Fruit fly (Drosophila melanogaster) whole organism, embryonic: Measurements from ENCODE around the gene heix.
A peak's percentile ranks its signal among the peaks of the same experiment; 100 is the strongest.

Source experiments
- Blimp-1 ChIP-seq: fragments of 200-800 bp; sonication (Bioruptor generic); optimal IDR thresholded peaks from 3 replicates; lab custom pipeline; 2018; ENCODE audit warnings: missing biosample characterization, missing genetic modification characterization, mild to moderate bottlenecking, moderate library complexity, missing genetic modification reagents
- CG15601 ChIP-seq: fragments of 200-800 bp; sonication (Bioruptor generic); optimal IDR thresholded peaks from 3 replicates; lab custom pipeline; 2019; ENCODE audit warnings: missing biosample characterization, mild to moderate bottlenecking, missing genetic modification characterization, moderate library complexity
- CG1603 ChIP-seq: fragments of 200-800 bp; sonication (Bioruptor generic); optimal IDR thresholded peaks from 2 replicates; lab custom pipeline; 2019; ENCODE audit warnings: missing biosample characterization, mild to moderate bottlenecking, missing genetic modification characterization, moderate library complexity
- CG1647 ChIP-seq: fragments of 200-800 bp; sonication (Bioruptor generic); optimal IDR thresholded peaks from 3 replicates; lab custom pipeline; 2016; ENCODE audit warnings: missing biosample characterization, missing genetic modification characterization
- CG17186 ChIP-seq: fragments of 200-800 bp; sonication (Bioruptor generic); optimal IDR thresholded peaks from 3 replicates; lab custom pipeline; 2017; ENCODE audit warnings: missing biosample characterization, missing genetic modification reagents, missing genetic modification characterization
- CG17912 ChIP-seq: fragments of 200-800 bp; sonication (Bioruptor generic); optimal IDR thresholded peaks from 2 replicates; lab custom pipeline; 2018; ENCODE audit warnings: missing biosample characterization, mild to moderate bottlenecking, missing genetic modification characterization
- CG18619 ChIP-seq: fragments of 200-800 bp; sonication (Bioruptor generic); optimal IDR thresholded peaks from 3 replicates; lab custom pipeline; 2017; ENCODE audit warnings: missing biosample characterization, mild to moderate bottlenecking, missing genetic modification characterization
- CG2199 ChIP-seq: fragments of 200-800 bp; sonication (Bioruptor generic); IDR thresholded peaks from 3 replicates; pipeline ENCODE4 v1.3.6; 2022; ENCODE audit warnings: missing biosample characterization, missing genetic modification characterization
- CG3163 ChIP-seq: fragments of 200-800 bp; sonication (Bioruptor generic); optimal IDR thresholded peaks from 3 replicates; lab custom pipeline; 2016; ENCODE audit warnings: missing biosample characterization, missing genetic modification characterization
- CG7271 ChIP-seq: fragments of 200-800 bp; sonication (Bioruptor generic); optimal IDR thresholded peaks from 2 replicates; lab custom pipeline; 2018; ENCODE audit warnings: missing biosample characterization, mild to moderate bottlenecking, missing genetic modification characterization, moderate library complexity
- CG7928 ChIP-seq: fragments of 200-800 bp; sonication (Bioruptor generic); optimal IDR thresholded peaks from 2 replicates; lab custom pipeline; 2017; ENCODE audit warnings: missing biosample characterization, mild to moderate bottlenecking, missing genetic modification characterization
- CG7963 ChIP-seq: fragments of 200-800 bp; sonication (Bioruptor generic); IDR thresholded peaks from 3 replicates; pipeline ENCODE4 v1.3.6; 2022; ENCODE audit warnings: missing biosample characterization, missing genetic modification characterization; ENCODE audit not compliant: partially characterized antibody
- CG9797 ChIP-seq: fragments of 200-800 bp; sonication (Bioruptor generic); optimal IDR thresholded peaks from 3 replicates; lab custom pipeline; 2018; ENCODE audit warnings: missing biosample characterization, mild to moderate bottlenecking, missing genetic modification characterization
- CG9817 ChIP-seq: fragments of 200-800 bp; sonication (Bioruptor generic); optimal IDR thresholded peaks from 2 replicates; lab custom pipeline; 2018; ENCODE audit warnings: missing biosample characterization, mild to moderate bottlenecking, missing genetic modification characterization, moderate library complexity
- Camta ChIP-seq: fragments of 200-800 bp; sonication (Bioruptor generic); optimal IDR thresholded peaks from 2 replicates; lab custom pipeline; 2016; ENCODE audit warnings: missing biosample characterization, missing genetic modification characterization
- Dad ChIP-seq: fragments of 200-800 bp; sonication (Bioruptor generic); optimal IDR thresholded peaks from 3 replicates; lab custom pipeline; 2016; ENCODE audit warnings: missing biosample characterization, missing genetic modification characterization
- Dbx ChIP-seq: fragments of 200-800 bp; sonication (Bioruptor generic); IDR thresholded peaks from 3 replicates; pipeline ENCODE4 v1.3.6; 2022; ENCODE audit warnings: missing biosample characterization, missing genetic modification characterization
- Drgx ChIP-seq: fragments of 200-800 bp; sonication (Bioruptor generic); IDR thresholded peaks from 2 replicates; pipeline ENCODE4 v1.3.6; 2022; ENCODE audit warnings: missing biosample characterization, missing genetic modification characterization
- Elba2 ChIP-seq: fragments of 200-800 bp; sonication (Bioruptor generic); optimal IDR thresholded peaks from 3 replicates; lab custom pipeline; 2016; ENCODE audit warnings: missing biosample characterization, missing genetic modification characterization
- HLH54F ChIP-seq: fragments of 200-800 bp; sonication (Bioruptor generic); optimal IDR thresholded peaks from 3 replicates; lab custom pipeline; 2016; ENCODE audit warnings: missing biosample characterization, missing genetic modification characterization
- Hr78 ChIP-seq, 2 experiments: fragments of 200-800 bp in 1 of 2; fragments of >200 bp in 1 of 2; sonication (Bioruptor generic) in 1 of 2; optimal IDR thresholded peaks; 2 replicates each; lab custom pipeline; 2017 to 2019; ENCODE audit warnings: missing biosample characterization in 2 of 2, missing genetic modification characterization in 2 of 2, mild to moderate bottlenecking in 1 of 2, moderate library complexity in 1 of 2
- Kr ChIP-seq: fragments of 200-800 bp; sonication (Bioruptor generic); optimal IDR thresholded peaks from 2 replicates; lab custom pipeline; 2017; ENCODE audit warnings: missing biosample characterization, mild to moderate bottlenecking, missing genetic modification characterization
- Lpt ChIP-seq: fragments of >200 bp; optimal IDR thresholded peaks from 2 replicates; lab custom pipeline; 2018; ENCODE audit warnings: missing biosample characterization, missing genetic modification characterization
- MESR4 ChIP-seq: fragments of 200-800 bp; sonication (Bioruptor generic); optimal IDR thresholded peaks from 2 replicates; lab custom pipeline; 2018; ENCODE audit warnings: missing biosample characterization, mild to moderate bottlenecking, missing genetic modification characterization, moderate library complexity
- NK7.1 ChIP-seq: fragments of 200-800 bp; sonication (Bioruptor generic); optimal IDR thresholded peaks from 3 replicates; lab custom pipeline; 2016; ENCODE audit warnings: missing biosample characterization, missing genetic modification characterization
- Nf-YC ChIP-seq: fragments of 200-800 bp; optimal IDR thresholded peaks from 3 replicates; lab custom pipeline; 2019; ENCODE audit warnings: missing biosample characterization, mild to moderate bottlenecking, missing genetic modification characterization, moderate library complexity
- Pdp1 ChIP-seq, 2 experiments: fragments of 200-800 bp; sonication (Bioruptor generic); optimal IDR thresholded peaks; 3 replicates each; lab custom pipeline; 2016; ENCODE audit warnings: missing biosample characterization in 2 of 2, missing genetic modification characterization in 2 of 2, mild to moderate bottlenecking in 1 of 2, moderate library complexity in 1 of 2
- Stat92E ChIP-seq, 3 experiments: fragments of >200 bp in 2 of 3; fragments of 200-800 bp in 1 of 3; sonication (Bioruptor generic) in 1 of 3; optimal IDR thresholded peaks; 2 replicates each; lab custom pipeline; 2017 to 2019; ENCODE audit warnings: missing biosample characterization in 3 of 3, missing genetic modification characterization in 3 of 3, mild to moderate bottlenecking in 1 of 3, moderate library complexity in 1 of 3
- Trl ChIP-seq, 3 experiments: fragments of >200 bp in 2 of 3; fragments of 200-800 bp in 1 of 3; sonication (Bioruptor generic) in 1 of 3; optimal IDR thresholded peaks; 2 replicates in 1 of 3; 3 replicates in 2 of 3; lab custom pipeline; 2016 to 2017; ENCODE audit warnings: missing biosample characterization in 1 of 3, missing genetic modification characterization in 1 of 3
- al ChIP-seq: fragments of 200-800 bp; sonication (Bioruptor generic); IDR thresholded peaks from 2 replicates; pipeline ENCODE4 v1.3.6; 2022; ENCODE audit warnings: missing biosample characterization, missing genetic modification characterization
- ato ChIP-seq: fragments of 200-800 bp; sonication (Bioruptor generic); IDR thresholded peaks from 2 replicates; pipeline ENCODE4 v1.3.6; 2022; ENCODE audit warnings: missing biosample characterization, missing genetic modification characterization; ENCODE audit not compliant: partially characterized antibody
- bab2 ChIP-seq: fragments of 200-800 bp; sonication (Bioruptor generic); optimal IDR thresholded peaks from 2 replicates; lab custom pipeline; 2016; ENCODE audit warnings: missing biosample characterization, missing genetic modification characterization
- br ChIP-seq: fragments of >200 bp; optimal IDR thresholded peaks from 2 replicates; lab custom pipeline; 2017
- cg ChIP-seq: fragments of 200-800 bp; sonication (Bioruptor generic); optimal IDR thresholded peaks from 3 replicates; lab custom pipeline; 2019; ENCODE audit warnings: missing biosample characterization, mild to moderate bottlenecking, missing genetic modification characterization, moderate library complexity
- dpn ChIP-seq, 2 experiments: fragments of 200-800 bp; sonication (Bioruptor generic); optimal IDR thresholded peaks; 3 replicates each; lab custom pipeline; 2016; ENCODE audit warnings: missing biosample characterization in 2 of 2, missing genetic modification characterization in 2 of 2
- dysf ChIP-seq: fragments of 200-800 bp; sonication (Bioruptor generic); IDR thresholded peaks from 3 replicates; pipeline ENCODE4 v1.3.6; 2022; ENCODE audit warnings: missing biosample characterization, missing genetic modification characterization
- en ChIP-seq: fragments of 200-800 bp; sonication (Bioruptor generic); optimal IDR thresholded peaks from 2 replicates; lab custom pipeline; 2016; ENCODE audit warnings: missing biosample characterization, missing genetic modification characterization
- exex ChIP-seq: fragments of 200-800 bp; sonication (Bioruptor generic); optimal IDR thresholded peaks from 4 replicates; lab custom pipeline; 2018; ENCODE audit warnings: missing biosample characterization, mild to moderate bottlenecking, missing genetic modification characterization, moderate library complexity
- fd102C ChIP-seq: fragments of 200-800 bp; sonication (Bioruptor generic); optimal IDR thresholded peaks from 2 replicates; lab custom pipeline; 2018; ENCODE audit warnings: missing biosample characterization, mild to moderate bottlenecking, missing genetic modification characterization, moderate library complexity
- grau ChIP-seq: fragments of 200-800 bp; optimal IDR thresholded peaks from 3 replicates; lab custom pipeline; 2019; ENCODE audit warnings: missing biosample characterization, mild to moderate bottlenecking, missing genetic modification characterization, moderate library complexity
- lbe ChIP-seq: fragments of 200-800 bp; sonication (Bioruptor generic); optimal IDR thresholded peaks from 2 replicates; lab custom pipeline; 2016; ENCODE audit warnings: missing biosample characterization, mild to moderate bottlenecking, missing genetic modification characterization
- nom ChIP-seq: fragments of 200-800 bp; sonication (Bioruptor generic); optimal IDR thresholded peaks from 2 replicates; lab custom pipeline; 2017; ENCODE audit warnings: missing biosample characterization, missing genetic modification characterization, mild to moderate bottlenecking, moderate library complexity, missing genetic modification reagents
- stwl ChIP-seq: fragments of 200-800 bp; sonication (Bioruptor generic); optimal IDR thresholded peaks from 3 replicates; lab custom pipeline; 2018; ENCODE audit warnings: missing biosample characterization, mild to moderate bottlenecking, missing genetic modification characterization, moderate library complexity
- usp ChIP-seq: fragments of >200 bp; optimal IDR thresholded peaks from 2 replicates; lab custom pipeline; 2017; ENCODE audit warnings: missing biosample characterization, missing genetic modification characterization
- wdn ChIP-seq: fragments of 200-800 bp; sonication (Bioruptor generic); IDR thresholded peaks from 2 replicates; pipeline ENCODE4 v1.3.6; 2022; ENCODE audit warnings: missing biosample characterization, missing genetic modification characterization

The heix gene

DNA sequence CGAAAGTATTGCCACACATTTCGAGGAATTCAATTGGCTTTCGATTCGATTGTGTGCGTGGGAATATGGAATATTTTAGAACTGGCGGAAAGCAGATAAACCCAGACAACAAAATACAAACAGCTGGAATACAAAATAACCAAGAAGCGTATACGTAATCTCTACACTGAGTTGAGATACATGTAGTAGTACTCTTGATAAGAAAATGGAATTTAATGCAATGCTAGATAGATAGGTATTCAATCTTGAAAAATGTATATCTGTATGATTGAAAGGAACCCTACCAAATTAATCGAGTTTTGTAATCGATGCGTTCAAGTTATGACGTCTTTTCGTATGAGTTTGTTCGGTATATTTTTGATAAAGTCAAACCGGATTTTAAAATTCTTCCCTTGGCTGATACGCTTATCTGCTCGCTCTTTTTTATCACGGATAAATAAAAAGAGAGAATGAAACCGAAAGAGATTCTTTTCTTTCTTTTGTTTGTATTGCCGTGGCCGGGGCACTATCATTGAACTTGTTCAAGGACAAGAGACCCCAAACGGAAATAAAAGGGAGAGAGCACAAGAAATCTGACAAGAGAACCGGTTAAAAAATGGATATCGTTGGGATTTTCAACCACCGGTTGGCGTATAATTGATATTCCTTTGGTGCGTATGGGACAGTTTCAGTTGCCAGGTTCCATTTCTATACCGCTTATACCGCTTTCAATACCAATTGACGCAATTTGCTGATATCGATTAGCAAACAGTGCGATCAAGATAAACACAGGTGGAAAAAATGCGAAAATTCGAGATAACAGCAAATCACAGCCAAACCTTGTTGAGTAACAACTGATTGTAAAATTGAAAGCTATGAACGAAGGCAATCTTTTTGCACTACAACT lies 44.2 kb downstream of the heix start (continued):
- no peak for TF ChIP-seq ato (GFP tag; lab: Robert Waterston, UW)
- TF ChIP-seq Stat92E (GFP tag; optimal IDR thresholded peaks at IDR 0.05; lab: Kevin White, UChicago) = no peak
- no peak for TF ChIP-seq Drgx (GFP tag; lab: Robert Waterston, UW)
- TF ChIP-seq CG7271 = no peak
- no peak for TF ChIP-seq NK7.1 (GFP tag; lab: Kevin White, UChicago)
- peak in 1 of 2 experiments; percentile 87 for TF ChIP-seq Pdp1 (GFP tag; optimal IDR thresholded peaks at IDR 0.05; lab: Kevin White, UChicago)
- TF ChIP-seq CG9817 (tag; lab: Kevin White, UChicago) = no peak
- no peak for TF ChIP-seq dpn (GFP tag; optimal IDR thresholded peaks at IDR 0.05; lab: Kevin White, UChicago)
- no peak for TF ChIP-seq dysf (GFP tag; lab: Robert Waterston, UW)
- TF ChIP-seq CG1647 (GFP tag; lab: Kevin White, UChicago) = no peak
- TF ChIP-seq CG7963 (GFP tag; lab: Robert Waterston, UW) = no peak
- no peak for TF ChIP-seq usp (GFP tag; lab: Kevin White, UChicago)
- peak in 1 of 2 experiments; percentile 35 for TF ChIP-seq Trl (optimal IDR thresholded peaks at IDR 0.05; lab: Kevin White, UChicago)
- no peak for TF ChIP-seq Trl (GFP tag; optimal IDR thresholded peaks at IDR 0.05; lab: Kevin White, UChicago)
- peak; percentile 78 for TF ChIP-seq nom (GFP tag; lab: Kevin White, UChicago)
- peak; percentile 39 for TF ChIP-seq CG15601 (tag; lab: Kevin White, UChicago)
- TF ChIP-seq CG3163 (GFP tag; lab: Kevin White, UChicago) = no peak
- TF ChIP-seq Dad = no peak
- TF ChIP-seq lbe = peak; percentile 13
- no peak for TF ChIP-seq fd102C (GFP tag; lab: Kevin White, UChicago)
- no peak for TF ChIP-seq wdn (GFP tag; lab: Robert Waterston, UW)
- no peak for TF ChIP-seq Kr (GFP tag; lab: Kevin White, UChicago)
- TF ChIP-seq CG7928 (GFP tag; lab: Kevin White, UChicago) = no peak
- TF ChIP-seq HLH54F (GFP tag; lab: Kevin White, UChicago) = no peak
- no peak for TF ChIP-seq CG17186 (GFP tag; lab: Kevin White, UChicago)
- TF ChIP-seq bab2 (GFP tag; lab: Kevin White, UChicago) = no peak
- TF ChIP-seq stwl = peak; percentile 51
- TF ChIP-seq Hr78 (GFP tag; optimal IDR thresholded peaks at IDR 0.05; lab: Kevin White, UChicago) = no peak
- TF ChIP-seq MESR4 (GFP tag; lab: Kevin White, UChicago) = no peak
- no peak for TF ChIP-seq Elba2 (GFP tag; lab: Kevin White, UChicago)
- TF ChIP-seq CG17912 (GFP tag; lab: Kevin White, UChicago) = no peak
- TF ChIP-seq exex (tag; lab: Kevin White, UChicago) = peak; percentile 66
- no peak for TF ChIP-seq Camta (GFP tag; lab: Kevin White, UChicago)
- peak; percentile 16 for TF ChIP-seq Blimp-1 (GFP tag; lab: Kevin White, UChicago)
- no peak for TF ChIP-seq br
- TF ChIP-seq CG9797 (GFP tag; lab: Kevin White, UChicago) = no peak
- TF ChIP-seq grau (tag; lab: Kevin White, UChicago) = no peak
- TF ChIP-seq cg = peak; percentile 19
- TF ChIP-seq Lpt (GFP tag; lab: Kevin White, UChicago) = no peak
- TF ChIP-seq Dbx (GFP tag; lab: Robert Waterston, UW) = no peak
- TF ChIP-seq CG2199 (GFP tag; lab: Robert Waterston, UW) = peak; percentile 70; the same call in 1 of the 3 replicates
- TF ChIP-seq Nf-YC = peak; percentile 5
- no peak for TF ChIP-seq CG1603 (tag; lab: Kevin White, UChicago)
- no peak for TF ChIP-seq al
- TF ChIP-seq en (GFP tag; lab: Kevin White, UChicago) = no peak
- no peak for TF ChIP-seq CG18619
